Worm (Caenorhabditis elegans) whole organism, L4 larva: ENCODE data around the gene sphr-1.

Experiments
- F26F4.8 ChIP-seq: fragments of 200-800 bp; sonication (Bioruptor generic); conservative IDR thresholded peaks from 2 replicates; pipeline ENCODE4 v1.3.6; 2022; ENCODE audit warnings: missing genetic modification characterization, missing compliant biosample characterization
- F37D6.2 ChIP-seq: sonication (generic microtip); optimal IDR thresholded peaks from 2 replicates; lab custom pipeline; 2016; ENCODE audit warnings: mild to moderate bottlenecking, missing genetic modification characterization, missing compliant biosample characterization
- T20F7.1 ChIP-seq: fragments of 200-800 bp; sonication (Bioruptor generic); optimal IDR thresholded peaks from 2 replicates; lab custom pipeline; 2018; ENCODE audit warnings: mild to moderate bottlenecking, missing genetic modification characterization, missing compliant biosample characterization
- Y75B8A.6 ChIP-seq: fragments of 200-800 bp; sonication (Bioruptor generic); IDR thresholded peaks from 2 replicates; pipeline ENCODE4 v1.3.6; 2022; ENCODE audit warnings: missing genetic modification reagents, missing genetic modification characterization, missing compliant biosample characterization
- aha-1 ChIP-seq: fragments of 150-350 bp; peaks from one replicate; lab custom pipeline; 2014; ENCODE audit warnings: missing biosample characterization, missing genetic modification characterization
- ceh-28 ChIP-seq: fragments of 150-350 bp; optimal IDR thresholded peaks from 2 replicates; lab custom pipeline; 2014; ENCODE audit warnings: missing biosample characterization, missing genetic modification reagents, missing genetic modification characterization
- ceh-44 ChIP-seq: fragments of 200-800 bp; sonication (Bioruptor generic); IDR thresholded peaks from 2 replicates; pipeline ENCODE4 v1.3.6; 2022; ENCODE audit warnings: missing genetic modification reagents, missing genetic modification characterization, missing compliant biosample characterization
- ces-1 ChIP-seq: fragments of 150-350 bp; sonication (generic microtip); optimal IDR thresholded peaks from 4 replicates; lab custom pipeline; 2014; ENCODE audit warnings: missing biosample characterization, missing genetic modification reagents, missing genetic modification characterization
- ctbp-1 ChIP-seq: fragments of 200-800 bp; sonication (Bioruptor generic); IDR thresholded peaks from 2 replicates; pipeline ENCODE4 v1.3.6; 2022; ENCODE audit warnings: missing genetic modification reagents, missing genetic modification characterization, missing compliant biosample characterization
- daf-19 ChIP-seq: fragments of 200-800 bp; sonication (Bioruptor generic); conservative IDR thresholded peaks from 2 replicates; pipeline ENCODE4 v1.3.6; 2022; ENCODE audit warnings: missing genetic modification characterization, missing compliant biosample characterization
- dmd-6 ChIP-seq: fragments of 200-800 bp; sonication (Bioruptor generic); IDR thresholded peaks from 2 replicates; pipeline ENCODE4 v1.3.6; 2022; ENCODE audit warnings: missing genetic modification reagents, missing genetic modification characterization, missing compliant biosample characterization
- dmd-8 ChIP-seq: fragments of 200-800 bp; sonication (Bioruptor generic); IDR thresholded peaks from 2 replicates; pipeline ENCODE4 v1.3.6; 2022; ENCODE audit warnings: missing genetic modification characterization, missing compliant biosample characterization
- dpl-1 ChIP-seq: fragments of 150-350 bp; optimal IDR thresholded peaks from 2 replicates; lab custom pipeline; 2014; ENCODE audit warnings: missing biosample characterization, missing genetic modification reagents, missing genetic modification characterization
- hlh-11 ChIP-seq: fragments of 200-800 bp; sonication (Bioruptor generic); optimal IDR thresholded peaks from 2 replicates; lab custom pipeline; 2018; ENCODE audit warnings: mild to moderate bottlenecking, missing genetic modification characterization, missing compliant biosample characterization
- hlh-30 ChIP-seq: sonication (generic microtip); optimal IDR thresholded peaks from 2 replicates; lab custom pipeline; 2017; ENCODE audit warnings: antibody characterized with exemption, mild to moderate bottlenecking, missing genetic modification characterization, missing compliant biosample characterization; ENCODE audit not compliant: insufficient read depth
- jun-1 ChIP-seq: fragments of 150-350 bp; optimal IDR thresholded peaks from 2 replicates; lab custom pipeline; 2014; ENCODE audit warnings: missing biosample characterization, missing genetic modification reagents, missing genetic modification characterization
- lin-15B ChIP-seq: fragments of 150-350 bp; sonication (generic microtip); optimal IDR thresholded peaks from 3 replicates; lab custom pipeline; 2014; ENCODE audit warnings: missing biosample characterization, missing genetic modification characterization
- madf-5 ChIP-seq, 2 experiments: fragments of 200-800 bp; sonication (Bioruptor generic); IDR thresholded peaks; 2 replicates each; pipeline ENCODE4 v1.3.6; 2022; ENCODE audit warnings: missing compliant biosample characterization in 2 of 2, missing genetic modification characterization in 2 of 2
- mdt-29 ChIP-seq: fragments of 200-800 bp; sonication (Bioruptor generic); IDR thresholded peaks from 2 replicates; pipeline ENCODE4 v1.3.6; 2022; ENCODE audit warnings: missing genetic modification reagents, missing genetic modification characterization, missing compliant biosample characterization
- mxl-3 ChIP-seq: fragments of 200-800 bp; sonication (Bioruptor generic); optimal IDR thresholded peaks from 2 replicates; lab custom pipeline; 2018; ENCODE audit warnings: mild to moderate bottlenecking, missing genetic modification characterization, missing compliant biosample characterization
- nhr-10 ChIP-seq: fragments of 150-350 bp; optimal IDR thresholded peaks from 2 replicates; lab custom pipeline; 2014; ENCODE audit warnings: missing biosample characterization, missing genetic modification characterization
- nhr-237 ChIP-seq: sonication (generic microtip); optimal IDR thresholded peaks from 2 replicates; lab custom pipeline; 2017; ENCODE audit warnings: missing biosample characterization, missing genetic modification characterization
- nhr-28 ChIP-seq: fragments of 150-350 bp; optimal IDR thresholded peaks from 2 replicates; lab custom pipeline; 2014; ENCODE audit warnings: missing biosample characterization, missing genetic modification characterization
- nhr-42 ChIP-seq: fragments of 200-800 bp; sonication (Bioruptor generic); IDR thresholded peaks from 2 replicates; pipeline ENCODE4 v1.3.6; 2022; ENCODE audit warnings: missing genetic modification characterization, missing compliant biosample characterization
- nhr-48 ChIP-seq: sonication (generic microtip); optimal IDR thresholded peaks from 2 replicates; lab custom pipeline; 2016; ENCODE audit warnings: mild to moderate bottlenecking, missing genetic modification characterization, missing compliant biosample characterization
- nhr-77 ChIP-seq: fragments of 150-350 bp; optimal IDR thresholded peaks from 2 replicates; lab custom pipeline; 2014; ENCODE audit warnings: missing biosample characterization, missing genetic modification characterization
- pha-4 ChIP-seq, 2 experiments: fragments of 150-350 bp in 1 of 2; fragments of 200-800 bp in 1 of 2; sonication (Bioruptor generic) in 1 of 2; IDR thresholded peaks in 1 of 2; optimal IDR thresholded peaks in 1 of 2; 2 replicates each; pipeline versions ENCODE4 v1.3.6 to Lab custom; 2014 to 2022; ENCODE audit warnings: missing genetic modification characterization in 2 of 2, missing genetic modification reagents in 2 of 2, missing biosample characterization in 1 of 2, missing compliant biosample characterization in 1 of 2
- php-3 ChIP-seq: fragments of 200-800 bp; sonication (Bioruptor generic); IDR thresholded peaks from 2 replicates; pipeline ENCODE4 v1.3.6; 2022; ENCODE audit warnings: missing genetic modification reagents, missing genetic modification characterization, missing compliant biosample characterization
- pqm-1 ChIP-seq: sonication (generic microtip); optimal IDR thresholded peaks from 2 replicates; lab custom pipeline; 2017; ENCODE audit warnings: missing biosample characterization, missing genetic modification characterization
- saeg-2 ChIP-seq: fragments of 200-800 bp; sonication (Bioruptor generic); IDR thresholded peaks from 2 replicates; pipeline ENCODE4 v1.3.6; 2022; ENCODE audit warnings: missing genetic modification reagents, missing genetic modification characterization, missing compliant biosample characterization
- skn-1 ChIP-seq: fragments of 150-350 bp; optimal IDR thresholded peaks from 2 replicates; lab custom pipeline; 2014; ENCODE audit warnings: missing biosample characterization, missing genetic modification characterization
- tag-97 ChIP-seq: fragments of 200-800 bp; sonication (Bioruptor generic); IDR thresholded peaks from 2 replicates; pipeline ENCODE4 v1.3.6; 2022; ENCODE audit warnings: missing genetic modification characterization, missing compliant biosample characterization
- tra-1 ChIP-seq: fragments of 200-800 bp; sonication (Bioruptor generic); IDR thresholded peaks from 2 replicates; pipeline ENCODE4 v1.3.6; 2022; ENCODE audit warnings: missing genetic modification reagents, missing genetic modification characterization, missing compliant biosample characterization
- unc-62 ChIP-seq, 3 experiments: fragments of 150-350 bp in 1 of 3; sonication (generic microtip); optimal IDR thresholded peaks in 2 of 3; peaks in 1 of 3; 1 replicate in 1 of 3; 2 replicates in 2 of 3; lab custom pipeline; 2014 to 2017; ENCODE audit warnings: missing biosample characterization in 3 of 3, missing genetic modification characterization in 3 of 3, missing genetic modification reagents in 3 of 3, missing genotype in 1 of 3
- zip-11 ChIP-seq: fragments of 200-800 bp; sonication (Bioruptor generic); IDR thresholded peaks from 2 replicates; pipeline ENCODE4 v1.3.6; 2022; ENCODE audit warnings: missing genetic modification characterization, missing compliant biosample characterization
- zip-2 ChIP-seq: fragments of 150-350 bp; optimal IDR thresholded peaks from 2 replicates; lab custom pipeline; 2014; ENCODE audit warnings: missing biosample characterization, missing genetic modification characterization

sphr-1 gene

DNA sequence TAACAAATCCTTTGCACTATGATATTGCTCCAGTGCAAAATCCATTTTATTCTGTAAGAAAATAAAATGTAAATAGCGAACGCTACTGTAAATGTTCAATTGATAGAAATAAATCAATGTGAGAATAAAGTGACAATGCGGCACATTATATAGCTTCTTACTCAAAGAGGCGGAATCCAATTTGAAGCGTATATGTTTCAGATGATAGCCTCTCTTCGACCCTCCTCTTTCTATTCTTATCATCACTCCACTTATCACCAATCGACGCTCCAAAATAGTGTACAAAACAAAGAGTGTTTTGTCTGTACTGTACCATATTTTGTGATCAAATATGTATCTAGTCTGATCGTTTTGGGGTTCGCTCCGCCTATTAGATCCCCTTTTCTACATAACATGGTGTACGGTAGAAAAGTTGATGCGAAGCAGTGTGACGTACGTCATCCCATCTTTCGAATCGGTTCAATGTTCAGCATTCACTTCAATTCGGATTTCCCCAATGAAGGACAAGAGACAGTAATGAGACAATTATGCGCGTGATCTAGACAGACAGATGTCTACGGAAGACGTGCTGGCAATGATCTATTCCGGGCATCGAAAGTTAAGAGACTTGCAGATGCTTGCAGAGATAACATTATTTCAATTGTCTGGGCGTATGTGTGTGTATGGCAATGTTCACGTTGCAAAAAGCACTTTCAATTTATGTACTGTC lies 44.4 kb upstream of the sphr-1 start, which contains the start of gene spl-2:
Gene spl-2 (minus strand): TSS at position 51 of the 709 bp plus-strand sequence.
- TF ChIP-seq nhr-48 (tag; lab: Kevin White, UChicago) (peak; percentile 37), F37D6.2 (tag; lab: Kevin White, UChicago) (no peak), jun-1 (tag; lab: Kevin White, UChicago) (no peak), pqm-1 (no peak), mxl-3 (GFP tag; lab: Kevin White, UChicago) (peak; percentile 56), unc-62 (GFP tag; optimal IDR thresholded peaks at IDR 0.05 in 1 of 2; lab: Kevin White, UChicago) (peak in 1 of 2 experiments; percentile 95), unc-62 (tag; optimal IDR thresholded peaks at IDR 0.05; lab: Kevin White, UChicago) (no peak), hlh-30 (tag; lab: Kevin White, UChicago) (peak; percentile 42), dmd-6 (GFP tag; lab: Robert Waterston, UW) (peak; percentile 25; the same call in 1 of the 2 replicates), hlh-11 (tag; lab: Kevin White, UChicago) (peak; percentile 35), madf-5 (GFP tag; IDR thresholded peaks at IDR 0.05; lab: Robert Waterston, UW) (no peak), nhr-28 (peak; percentile 5)

DNA sequence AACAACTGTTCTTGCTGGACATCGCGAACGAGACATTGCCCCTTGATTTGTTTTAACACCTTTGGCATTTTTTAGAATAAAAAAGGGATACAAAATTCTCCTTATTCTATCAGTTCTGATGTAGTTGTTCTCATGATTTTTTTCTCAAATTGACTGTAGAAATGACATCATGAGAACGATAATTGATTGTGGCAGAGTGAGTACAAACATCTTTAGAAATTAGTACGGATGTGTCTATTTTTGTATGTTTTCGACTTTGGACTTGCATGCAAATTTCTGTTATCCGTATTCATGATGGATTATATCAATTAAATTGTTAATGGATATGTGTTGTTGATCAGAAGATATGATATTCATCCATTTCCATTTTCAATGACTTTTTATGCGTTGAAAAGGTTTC lies 43.3 kb upstream of the sphr-1 start:
- TF ChIP-seq F37D6.2 (tag; lab: Kevin White, UChicago) (no peak), madf-5 (GFP tag; IDR thresholded peaks at IDR 0.05; lab: Robert Waterston, UW) (no peak), daf-19 (no peak), php-3 (GFP tag; lab: Robert Waterston, UW) (no peak)

DNA sequence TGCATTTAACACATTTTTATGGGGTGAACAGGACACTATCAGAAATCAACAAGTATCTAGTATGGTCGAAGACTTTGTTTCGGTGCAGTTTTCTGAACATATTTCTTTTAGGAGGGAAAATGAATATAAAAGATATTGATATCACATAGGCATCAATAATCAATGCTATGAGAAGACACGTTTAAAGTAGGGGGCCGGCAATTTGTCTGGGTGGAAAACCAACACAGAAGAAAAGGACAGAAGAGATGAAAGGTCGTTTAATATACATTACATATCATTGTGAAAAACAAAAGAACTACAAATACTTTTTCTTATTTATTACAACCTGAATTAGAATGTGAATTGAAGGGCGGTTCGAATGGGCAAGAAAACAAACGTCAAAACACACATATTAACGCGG lies 39.1 kb upstream of the sphr-1 start:
- TF ChIP-seq F26F4.8 (no peak), saeg-2 (GFP tag; lab: Robert Waterston, UW) (no peak), mdt-29 (no peak), pha-4 (GFP tag; IDR thresholded peaks at IDR 0.05; lab: Robert Waterston, UW) (no peak), pha-4 (tag; optimal IDR thresholded peaks at IDR 0.05; lab: Kevin White, UChicago) (no peak), ceh-44 (GFP tag; lab: Robert Waterston, UW) (no peak), dmd-8 (GFP tag; lab: Robert Waterston, UW) (no peak), nhr-42 (GFP tag; lab: Robert Waterston, UW) (no peak), nhr-237 (tag; lab: Kevin White, UChicago) (no peak), php-3 (GFP tag; lab: Robert Waterston, UW) (no peak), zip-2 (tag; lab: Kevin White, UChicago) (no peak), lin-15B (tag; lab: Kevin White, UChicago) (no peak), nhr-77 (no peak), T20F7.1 (no peak), zip-11 (no peak), Y75B8A.6 (no peak), skn-1 (tag; lab: Kevin White, UChicago) (no peak), tra-1 (GFP tag; lab: Robert Waterston, UW) (no peak), ces-1 (no peak), nhr-10 (tag; lab: Kevin White, UChicago) (no peak), madf-5 (GFP tag; IDR thresholded peaks at IDR 0.05; lab: Robert Waterston, UW) (no peak)

DNA sequence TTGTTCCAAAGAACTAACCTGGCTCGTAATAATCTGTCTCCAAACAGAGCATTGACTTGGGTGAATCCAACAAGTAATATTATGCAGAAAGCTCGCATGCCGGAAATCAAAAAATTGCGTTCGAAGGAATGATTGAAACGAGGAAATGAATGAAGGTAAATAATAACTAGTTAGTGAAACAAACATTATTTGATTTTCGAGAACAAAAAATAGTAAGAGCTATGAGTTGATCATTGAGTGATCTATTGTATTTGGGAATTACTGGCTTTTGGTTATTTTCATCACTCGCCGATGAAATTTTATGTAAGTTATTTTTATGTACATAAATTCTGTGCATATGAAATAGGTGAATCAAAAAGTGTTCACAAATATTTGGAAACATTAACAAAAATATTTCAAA lies 36.6 kb upstream of the sphr-1 start, which contains the start of gene B0222.5:
Gene B0222.5 (minus strand): TSS at position 101 of the 400 bp plus-strand sequence.
- TF ChIP-seq ceh-28 (tag; lab: Kevin White, UChicago), result no peak
- TF ChIP-seq tag-97 (GFP tag; lab: Robert Waterston, UW), result no peak
- no peak for TF ChIP-seq dpl-1 (GFP tag; lab: Kevin White, UChicago)
- no peak for TF ChIP-seq ctbp-1 (GFP tag; lab: Robert Waterston, UW)
- peak; percentile 66 for TF ChIP-seq aha-1 (tag; lab: Kevin White, UChicago)
